Fruit fly (Drosophila melanogaster) whole organism, prepupa: ENCODE data around the gene CG32683.

Source experiments
- CG10631 ChIP-seq: fragments of 200-800 bp; sonication (Bioruptor generic); optimal IDR thresholded peaks from 2 replicates; lab custom pipeline; 2016; ENCODE audit warnings: missing biosample characterization, missing genetic modification characterization
- CG11294 ChIP-seq: fragments of 200-800 bp; sonication (Bioruptor generic); IDR thresholded peaks from 2 replicates; pipeline ENCODE4 v1.3.6; 2022; ENCODE audit warnings: missing biosample characterization, missing genetic modification characterization
- CG11762 ChIP-seq: fragments of 200-800 bp; sonication (Bioruptor generic); optimal IDR thresholded peaks from 3 replicates; lab custom pipeline; 2016; ENCODE audit warnings: missing biosample characterization, missing genetic modification characterization; ENCODE audit not compliant: insufficient read depth
- CG11902 ChIP-seq: fragments of 200-800 bp; sonication (Bioruptor generic); optimal IDR thresholded peaks from 3 replicates; lab custom pipeline; 2016; ENCODE audit warnings: missing biosample characterization, missing genetic modification characterization
- CG16779 ChIP-seq: fragments of 200-800 bp; sonication (Bioruptor generic); optimal IDR thresholded peaks from 3 replicates; lab custom pipeline; 2017; ENCODE audit warnings: missing biosample characterization, mild to moderate bottlenecking, missing genetic modification characterization
- CG3032 ChIP-seq: fragments of 200-800 bp; optimal IDR thresholded peaks from 2 replicates; lab custom pipeline; 2019; ENCODE audit warnings: missing biosample characterization, mild to moderate bottlenecking, missing genetic modification characterization, moderate library complexity
- CG31627 ChIP-seq: fragments of 200-800 bp; sonication (Bioruptor generic); optimal IDR thresholded peaks from 3 replicates; lab custom pipeline; 2016; ENCODE audit warnings: missing biosample characterization, missing genetic modification characterization
- CG32006 ChIP-seq: fragments of 200-800 bp; sonication (Bioruptor generic); optimal IDR thresholded peaks from 3 replicates; lab custom pipeline; 2017; ENCODE audit warnings: missing biosample characterization, mild to moderate bottlenecking, missing genetic modification characterization
- CG34406 ChIP-seq: fragments of 200-800 bp; sonication (Bioruptor generic); optimal IDR thresholded peaks from 3 replicates; lab custom pipeline; 2016; ENCODE audit warnings: missing biosample characterization, missing genetic modification characterization
- CG3919 ChIP-seq: fragments of 200-800 bp; sonication (Bioruptor generic); optimal IDR thresholded peaks from 3 replicates; lab custom pipeline; 2016; ENCODE audit warnings: missing biosample characterization, missing genetic modification characterization
- CG4318 ChIP-seq: fragments of 200-800 bp; sonication (Bioruptor generic); optimal IDR thresholded peaks from 3 replicates; lab custom pipeline; 2017; ENCODE audit warnings: missing biosample characterization, mild to moderate bottlenecking, missing genetic modification characterization
- CG6163 ChIP-seq: fragments of 200-800 bp; sonication (Bioruptor generic); IDR thresholded peaks from 3 replicates; pipeline ENCODE4 v1.3.6; 2022; ENCODE audit warnings: missing biosample characterization, missing genetic modification characterization
- CG6808 ChIP-seq: fragments of 200-800 bp; sonication (Bioruptor generic); optimal IDR thresholded peaks from 3 replicates; lab custom pipeline; 2017; ENCODE audit warnings: missing biosample characterization, missing genetic modification characterization, mild to moderate bottlenecking, moderate library complexity, missing genetic modification reagents
- CG6854 ChIP-seq: fragments of 200-800 bp; sonication (Bioruptor generic); optimal IDR thresholded peaks from 2 replicates; lab custom pipeline; 2017; ENCODE audit warnings: missing biosample characterization, mild to moderate bottlenecking, missing genetic modification characterization
- CG7368 ChIP-seq: fragments of 200-800 bp; sonication (Bioruptor generic); optimal IDR thresholded peaks from 3 replicates; lab custom pipeline; 2016; ENCODE audit warnings: missing biosample characterization, missing genetic modification characterization
- CG8119 ChIP-seq: fragments of 200-800 bp; sonication (Bioruptor generic); IDR thresholded peaks from 3 replicates; pipeline ENCODE4 v1.3.6; 2022; ENCODE audit warnings: missing biosample characterization, missing genetic modification characterization
- Eip75B ChIP-seq: fragments of 200-800 bp; sonication (Bioruptor generic); optimal IDR thresholded peaks from 3 replicates; lab custom pipeline; 2016; ENCODE audit warnings: missing biosample characterization, missing genetic modification characterization
- Eip78C ChIP-seq: fragments of 200-800 bp; sonication (Bioruptor generic); peaks from one replicate; lab custom pipeline; 2016; ENCODE audit warnings: missing biosample characterization, missing genetic modification characterization
- Eip93F ChIP-seq: fragments of 200-800 bp; sonication (Bioruptor generic); optimal IDR thresholded peaks from 2 replicates; lab custom pipeline; 2016; ENCODE audit warnings: missing biosample characterization, mild to moderate bottlenecking, missing genetic modification characterization
- Ets21C ChIP-seq: fragments of 200-800 bp; sonication (Bioruptor generic); optimal IDR thresholded peaks from 3 replicates; lab custom pipeline; 2016; ENCODE audit warnings: missing biosample characterization, missing genetic modification characterization
- Gug ChIP-seq: fragments of 200-800 bp; sonication (Bioruptor generic); IDR thresholded peaks from 2 replicates; pipeline ENCODE4 v1.3.6; 2022; ENCODE audit warnings: missing biosample characterization, missing genetic modification characterization
- Hr38 ChIP-seq: sonication (Bioruptor generic); optimal IDR thresholded peaks from 2 replicates; lab custom pipeline; 2016; ENCODE audit warnings: missing biosample characterization, missing genetic modification characterization
- Lpt ChIP-seq: fragments of 200-800 bp; sonication (Bioruptor generic); optimal IDR thresholded peaks from 3 replicates; lab custom pipeline; 2016; ENCODE audit warnings: missing biosample characterization, missing genetic modification characterization
- OdsH ChIP-seq: fragments of 200-800 bp; sonication (Bioruptor generic); optimal IDR thresholded peaks from 3 replicates; lab custom pipeline; 2016; ENCODE audit warnings: missing biosample characterization, missing genetic modification characterization
- Sox15 ChIP-seq: fragments of 200-800 bp; sonication (Bioruptor generic); optimal IDR thresholded peaks from 3 replicates; lab custom pipeline; 2016; ENCODE audit warnings: missing biosample characterization, missing genetic modification characterization
- achi ChIP-seq: fragments of 200-800 bp; sonication (Bioruptor generic); optimal IDR thresholded peaks from 3 replicates; lab custom pipeline; 2016; ENCODE audit warnings: missing biosample characterization, missing genetic modification characterization
- acj6 ChIP-seq: fragments of 200-800 bp; sonication (Bioruptor generic); optimal IDR thresholded peaks from 3 replicates; lab custom pipeline; 2016; ENCODE audit warnings: missing biosample characterization, missing genetic modification characterization
- eg ChIP-seq: fragments of 200-800 bp; sonication (Bioruptor generic); IDR thresholded peaks from 3 replicates; pipeline ENCODE4 v1.3.6; 2022; ENCODE audit warnings: missing biosample characterization, missing genetic modification characterization
- esn ChIP-seq: fragments of 200-800 bp; sonication (Bioruptor generic); optimal IDR thresholded peaks from 2 replicates; lab custom pipeline; 2016; ENCODE audit warnings: missing biosample characterization, mild to moderate bottlenecking, missing genetic modification characterization, moderate library complexity
- fd85E ChIP-seq: fragments of 200-800 bp; sonication (Bioruptor generic); optimal IDR thresholded peaks from 3 replicates; lab custom pipeline; 2016; ENCODE audit warnings: missing biosample characterization, missing genetic modification characterization
- net ChIP-seq: fragments of 200-800 bp; sonication (Bioruptor generic); optimal IDR thresholded peaks from 3 replicates; lab custom pipeline; 2016; ENCODE audit warnings: missing biosample characterization, missing genetic modification characterization
- salr ChIP-seq, 2 experiments: fragments of 200-800 bp; sonication (Bioruptor generic); optimal IDR thresholded peaks; 3 replicates each; lab custom pipeline; 2016 to 2018; ENCODE audit warnings: missing biosample characterization in 2 of 2, missing genetic modification characterization in 2 of 2, mild to moderate bottlenecking in 1 of 2
- spab ChIP-seq: fragments of 200-800 bp; sonication (Bioruptor generic); optimal IDR thresholded peaks from 2 replicates; lab custom pipeline; 2017; ENCODE audit warnings: missing biosample characterization, mild to moderate bottlenecking, missing genetic modification characterization, missing genetic modification reagents
- ss ChIP-seq, 2 experiments: fragments of 200-800 bp; sonication (Bioruptor generic); optimal IDR thresholded peaks; 2 replicates in 1 of 2; 3 replicates in 1 of 2; lab custom pipeline; 2017 to 2018; ENCODE audit warnings: mild to moderate bottlenecking in 2 of 2, missing biosample characterization in 2 of 2, missing genetic modification characterization in 2 of 2, moderate library complexity in 1 of 2
- svp ChIP-seq: fragments of 200-800 bp; sonication (Bioruptor generic); peaks from one replicate; lab custom pipeline; 2016; ENCODE audit warnings: missing biosample characterization, missing genetic modification characterization
- topi ChIP-seq: fragments of 200-800 bp; sonication (Bioruptor generic); optimal IDR thresholded peaks from 3 replicates; lab custom pipeline; 2016; ENCODE audit warnings: missing biosample characterization, missing genetic modification characterization
- vri ChIP-seq: fragments of 200-800 bp; sonication (Bioruptor generic); optimal IDR thresholded peaks from 3 replicates; lab custom pipeline; 2016; ENCODE audit warnings: missing biosample characterization, mild to moderate bottlenecking, missing genetic modification characterization

Gene CG32683

dm6 chrX:10387672-10388071 lies 67.0 kb downstream of the CG32683 start (continued):
- no peak for TF ChIP-seq salr (GFP tag; optimal IDR thresholded peaks at IDR 0.05; lab: Kevin White, UChicago)
- TF ChIP-seq spab = no peak
- no peak for TF ChIP-seq CG4318
- peak; percentile 49 for TF ChIP-seq OdsH (GFP tag; lab: Kevin White, UChicago)
- TF ChIP-seq CG7368 (GFP tag; lab: Kevin White, UChicago) = peak; percentile 23
- no peak for TF ChIP-seq CG16779 (tag; lab: Kevin White, UChicago)
- no peak for TF ChIP-seq ss (GFP tag; optimal IDR thresholded peaks at IDR 0.05; lab: Kevin White, UChicago)
- no peak for TF ChIP-seq CG11762 (GFP tag; lab: Kevin White, UChicago)
- TF ChIP-seq net (GFP tag; lab: Kevin White, UChicago) = peak; percentile 25
- TF ChIP-seq Gug (GFP tag; lab: Robert Waterston, UW) = no peak
- no peak for TF ChIP-seq CG6854 (GFP tag; lab: Kevin White, UChicago)
- TF ChIP-seq topi = peak; percentile 62
- peak; percentile 23 for TF ChIP-seq vri (GFP tag; lab: Kevin White, UChicago)
- no peak for TF ChIP-seq Eip93F (GFP tag; lab: Kevin White, UChicago)
- TF ChIP-seq CG3919 = peak; percentile 58
- TF ChIP-seq Eip78C (GFP tag; lab: Kevin White, UChicago) = peak; percentile 74
- peak; percentile 61 for TF ChIP-seq CG31627 (GFP tag; lab: Kevin White, UChicago)
- TF ChIP-seq CG11902 (GFP tag; lab: Kevin White, UChicago) = peak; percentile 51
- TF ChIP-seq Hr38 (GFP tag; lab: Kevin White, UChicago) = no peak
- TF ChIP-seq CG11294 (GFP tag; lab: Robert Waterston, UW) = 0 out of 2 replicates have a peak, but pooled peaks have one; percentile 16
- peak; percentile 39 for TF ChIP-seq esn (GFP tag; lab: Kevin White, UChicago)
- peak; percentile 39 for TF ChIP-seq CG10631 (GFP tag; lab: Kevin White, UChicago)
- peak; percentile 50 for TF ChIP-seq CG32006 (GFP tag; lab: Kevin White, UChicago)
- peak; percentile 47 for TF ChIP-seq Ets21C (GFP tag; lab: Kevin White, UChicago)
- TF ChIP-seq CG8119 (GFP tag; lab: Robert Waterston, UW) = peak; percentile 36; the same call in 1 of the 3 replicates
- peak; percentile 52 for TF ChIP-seq Eip75B (GFP tag; lab: Kevin White, UChicago)
- peak; percentile 68; the same call in 2 of the 3 replicates for TF ChIP-seq CG6163 (GFP tag; lab: Robert Waterston, UW)

- TF ChIP-seq svp (GFP tag; lab: Kevin White, UChicago) = peak; percentile 86
- TF ChIP-seq vri (GFP tag; lab: Kevin White, UChicago) = peak; percentile 62
- TF ChIP-seq acj6 (GFP tag; lab: Kevin White, UChicago) = no peak
- TF ChIP-seq, all 60 proteins: peak for 2
Observed at dm6 chrX:10386810-10387340, 67.8 kb downstream of the CG32683 start.

dm6 chrX:10386183-10386582 lies 68.5 kb downstream of the CG32683 start:
- TF ChIP-seq eg (GFP tag; lab: Robert Waterston, UW) (no peak), Lpt (no peak)
- TF ChIP-seq, all 60 proteins: peak for 0

- TF ChIP-seq CG6163 (GFP tag; lab: Robert Waterston, UW) = no peak
- TF ChIP-seq CG11902 (GFP tag; lab: Kevin White, UChicago) = no peak
- TF ChIP-seq Eip93F (GFP tag; lab: Kevin White, UChicago) = peak; percentile 2
- peak; percentile 64 for TF ChIP-seq Eip78C (GFP tag; lab: Kevin White, UChicago)
- TF ChIP-seq eg (GFP tag; lab: Robert Waterston, UW) = 0 out of 3 replicates have a peak, but pooled peaks have one; percentile 18
- peak; percentile 6 for TF ChIP-seq CG6808
- TF ChIP-seq CG3032 (tag; lab: Kevin White, UChicago) = no peak
- no peak for TF ChIP-seq fd85E (GFP tag; lab: Kevin White, UChicago)
- no peak for TF ChIP-seq topi
- TF ChIP-seq CG34406 = peak; percentile 14
- peak; percentile 98 for TF ChIP-seq achi
- TF ChIP-seq esn (GFP tag; lab: Kevin White, UChicago) = peak; percentile 13
- peak; percentile 25 for TF ChIP-seq CG6854 (GFP tag; lab: Kevin White, UChicago)
- peak; percentile 4 for TF ChIP-seq CG31627 (GFP tag; lab: Kevin White, UChicago)
- no peak for TF ChIP-seq Sox15 (GFP tag; lab: Kevin White, UChicago)
- TF ChIP-seq, all 60 proteins: peak for 9
Observed at dm6 chrX:10385757-10386156, 68.9 kb downstream of the CG32683 start, which contains the start of the genes Psf3 and flw. TSS of gene Psf3 (minus strand) at chrX:10385861. TSS of gene flw (plus strand) at chrX:10385960.
